Worm (Caenorhabditis elegans) whole organism, L2 larva: ENCODE measurements around the gene nlp-68.

Experiments
- ama-1 ChIP-seq: fragments of 150-350 bp; optimal IDR thresholded peaks from 2 replicates; lab custom pipeline; 2018; ENCODE audit warnings: inconsistent platforms
- dmd-4 ChIP-seq: sonication (generic microtip); optimal IDR thresholded peaks from 2 replicates; lab custom pipeline; 2017; ENCODE audit warnings: missing biosample characterization, missing genetic modification characterization

DNA sequence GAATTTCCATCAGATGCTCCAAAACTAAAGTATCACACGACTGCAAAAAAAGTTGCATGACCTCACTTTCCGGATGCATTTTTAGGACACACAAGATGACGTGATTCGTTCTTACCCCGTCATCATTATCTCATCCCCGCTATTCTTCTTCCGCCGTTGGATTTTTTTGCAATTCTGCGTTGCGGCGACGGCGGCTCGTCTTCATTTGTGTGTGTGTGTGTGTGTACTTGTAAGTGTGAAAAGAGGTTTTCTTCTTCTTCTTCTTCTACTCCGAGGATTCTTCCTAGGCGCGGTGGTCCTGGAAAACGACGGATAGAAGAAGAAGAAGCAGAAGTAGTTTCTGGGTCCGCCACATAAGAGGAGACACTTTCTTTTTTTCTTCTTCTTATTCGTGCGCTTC, 23.2 kb downstream of the nlp-68 start:
- TF ChIP-seq ama-1 (lab: Kevin White, UChicago) (no peak), dmd-4 (no peak)
